Fruit fly (Drosophila melanogaster): Measurements from ENCODE around the gene CG7408.
"Not testable (repeated sequence)": the region's sequence is repeated elsewhere in the genome, so short reads cannot be mapped to it uniquely, and the experiment has no call there.

- TF ChIP-seq CG8478, CTCF (optimal IDR thresholded peaks at IDR 0.05): not testable (repeated sequence)
These were observed 20.7 kb upstream of the CG7408 start, which contains the start of gene CG34002 for dm6 chr3L:17858174-17858573.

Data from S2 (cell line).